Worm (Caenorhabditis elegans): ENCODE data around the gene fozi-1.

Gene fozi-1

DNA sequence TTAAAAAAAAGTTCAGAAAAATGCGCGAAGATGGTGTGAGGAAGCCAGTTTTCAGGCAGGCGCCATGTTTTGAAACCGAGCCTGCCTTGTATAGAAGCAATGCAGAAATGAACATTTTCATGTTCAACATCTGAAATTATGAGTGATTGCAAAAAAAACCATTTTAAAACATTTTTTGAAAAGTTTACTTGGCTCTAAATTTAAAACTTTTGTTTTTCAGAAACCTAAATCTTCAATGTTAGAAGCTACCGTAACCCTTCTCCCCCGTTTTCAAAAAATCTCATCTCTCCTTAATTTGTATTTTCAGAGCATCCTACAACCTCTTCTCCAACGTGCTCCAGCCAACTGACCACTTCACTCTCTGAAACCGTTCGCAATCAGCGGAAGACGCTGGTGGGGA lies at the start of gene fozi-1:
Gene fozi-1, plus strand, starts transcription at position 301 of the 400 bp plus-strand sequence.
- TF ChIP-seq nhr-28 (tag; optimal IDR thresholded peaks at IDR 0.05) (no peak), nhr-2 (tag; optimal IDR thresholded peaks at IDR 0.05) (no peak), ces-1 (GFP tag; optimal IDR thresholded peaks at IDR 0.05) (no peak), mep-1 (tag; optimal IDR thresholded peaks at IDR 0.05) (no peak), flh-1 (GFP tag; optimal IDR thresholded peaks at IDR 0.05) (no peak), tbx-8 (GFP tag; optimal IDR thresholded peaks at IDR 0.05) (no peak), blmp-1 (tag; optimal IDR thresholded peaks at IDR 0.05) (no peak), zip-8 (tag; optimal IDR thresholded peaks at IDR 0.05) (no peak), elt-3 (tag; optimal IDR thresholded peaks at IDR 0.05) (no peak), lin-13 (tag; optimal IDR thresholded peaks at IDR 0.05) (no peak), nhr-76 (tag; optimal IDR thresholded peaks at IDR 0.05) (no peak), drap-1 (GFP tag; optimal IDR thresholded peaks at IDR 0.05) (no peak), unc-120 (tag; optimal IDR thresholded peaks at IDR 0.05; ENCODE audit: poor library complexity, severe bottlenecking) (no peak)

DNA sequence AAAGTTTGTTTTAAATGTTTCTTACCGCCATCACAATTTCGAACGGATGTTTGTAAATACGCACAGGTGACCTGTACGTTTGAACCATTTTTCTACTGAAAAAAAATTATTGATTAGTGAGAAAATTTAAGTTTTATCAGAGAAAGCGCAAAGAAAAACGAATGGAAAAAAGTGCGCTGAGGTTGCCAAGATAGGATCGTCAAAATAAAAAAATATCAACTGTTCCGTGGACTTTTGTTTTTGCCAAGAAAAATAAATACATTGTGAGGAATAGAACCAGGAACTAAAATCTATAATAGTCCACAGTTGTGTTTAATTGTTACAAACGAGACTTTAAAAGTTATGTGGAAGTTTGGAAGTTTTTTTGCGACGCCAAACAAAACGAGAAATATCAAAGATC lies 45.4 kb upstream of the fozi-1 start, which contains the start of gene T23G5.2:
Gene T23G5.2, minus strand, starts transcription at position 101 of the 400 bp plus-strand sequence.
- TF ChIP-seq ceh-83 (GFP tag; optimal IDR thresholded peaks at IDR 0.05) (no peak), mep-1 (tag; optimal IDR thresholded peaks at IDR 0.05) (no peak), zip-8 (tag; optimal IDR thresholded peaks at IDR 0.05) (no peak), ceh-39 (tag; optimal IDR thresholded peaks at IDR 0.05) (no peak), sem-2 (GFP tag; optimal IDR thresholded peaks at IDR 0.05) (no peak)

DNA sequence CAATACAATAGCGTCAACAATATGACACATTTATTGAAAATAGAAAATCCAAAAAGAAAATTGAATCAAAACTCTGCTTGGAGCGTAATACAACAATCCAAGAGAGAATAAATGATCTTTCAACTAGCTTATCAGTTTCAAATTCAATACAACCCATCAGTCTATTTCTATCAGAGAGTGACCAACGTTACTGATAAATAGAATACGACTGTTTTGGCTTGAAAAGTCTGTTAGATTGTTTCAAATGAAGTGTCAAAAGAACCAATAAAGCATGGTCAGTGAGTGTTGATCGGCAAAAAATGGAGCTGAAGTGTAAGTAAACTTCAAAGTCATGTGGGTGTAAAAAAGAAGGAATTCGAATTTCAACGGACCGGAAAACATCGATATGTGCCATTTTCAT lies 44.0 kb upstream of the fozi-1 start:
- TF ChIP-seq ceh-43 (GFP tag; optimal IDR thresholded peaks at IDR 0.05) (no peak), sem-2 (GFP tag; optimal IDR thresholded peaks at IDR 0.05) (no peak), bed-3 (GFP tag; optimal IDR thresholded peaks at IDR 0.05) (no peak), cnd-1 (tag; optimal IDR thresholded peaks at IDR 0.05) (no peak), ces-1 (GFP tag; optimal IDR thresholded peaks at IDR 0.05) (no peak), pha-4 (tag; optimal IDR thresholded peaks at IDR 0.05) (no peak)

DNA sequence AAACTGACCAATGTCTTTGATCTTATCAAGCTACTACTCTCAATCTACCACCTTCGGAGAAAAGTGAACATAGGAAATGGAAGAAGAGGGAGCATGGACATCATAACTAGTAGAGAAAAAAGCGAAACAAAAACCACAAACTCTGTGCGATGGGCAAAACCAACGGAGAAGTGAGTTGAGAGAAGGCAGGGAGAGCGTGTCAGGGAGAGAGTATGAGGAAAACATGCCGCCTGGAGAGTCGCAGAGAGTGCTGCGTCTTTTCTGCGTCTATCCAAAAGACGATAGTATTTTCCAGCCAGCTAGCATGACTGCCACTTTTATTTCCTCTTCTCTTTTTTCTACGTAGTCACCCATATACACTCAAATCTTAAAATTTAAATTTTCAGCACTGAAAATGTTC lies 41.6 kb upstream of the fozi-1 start, which contains the start of gene saeg-2:
Gene saeg-2, plus strand, starts transcription at position 381 of the 400 bp plus-strand sequence.
- TF ChIP-seq ceh-43 (GFP tag; optimal IDR thresholded peaks at IDR 0.05): no peak
- TF ChIP-seq sem-2 (GFP tag; optimal IDR thresholded peaks at IDR 0.05): no peak
- no peak for TF ChIP-seq lin-32 (GFP tag; optimal IDR thresholded peaks at IDR 0.05)
- no peak for TF ChIP-seq drap-1 (GFP tag; optimal IDR thresholded peaks at IDR 0.05)
- no peak for TF ChIP-seq ceh-83 (GFP tag; optimal IDR thresholded peaks at IDR 0.05)
- TF ChIP-seq nhr-2 (tag; optimal IDR thresholded peaks at IDR 0.05): no peak
- TF ChIP-seq elt-3 (tag; optimal IDR thresholded peaks at IDR 0.05): no peak
- no peak for TF ChIP-seq blmp-1 (tag; optimal IDR thresholded peaks at IDR 0.05)
- TF ChIP-seq sptf-1 (tag; optimal IDR thresholded peaks at IDR 0.05): no peak
- no peak for TF ChIP-seq M03D4.4 (tag; optimal IDR thresholded peaks at IDR 0.05)
- no peak for TF ChIP-seq elt-1 (tag; optimal IDR thresholded peaks at IDR 0.05; ENCODE audit: borderline replicate concordance, insufficient read depth)
- TF ChIP-seq snpc-4 (tag; optimal IDR thresholded peaks at IDR 0.05): no peak
- no peak for TF ChIP-seq mab-5 (tag; optimal IDR thresholded peaks at IDR 0.05)
- no peak for TF ChIP-seq ztf-11 (tag; optimal IDR thresholded peaks at IDR 0.05)
- no peak for TF ChIP-seq ham-2 (GFP tag; optimal IDR thresholded peaks at IDR 0.05)
- no peak for TF ChIP-seq nhr-12 (tag; optimal IDR thresholded peaks at IDR 0.05)
- no peak for TF ChIP-seq flh-1 (GFP tag; optimal IDR thresholded peaks at IDR 0.05)
- TF ChIP-seq ces-1 (GFP tag; optimal IDR thresholded peaks at IDR 0.05): peak; percentile 27
- no peak for TF ChIP-seq nhr-28 (tag; optimal IDR thresholded peaks at IDR 0.05)
- TF ChIP-seq mls-2 (tag; optimal IDR thresholded peaks at IDR 0.05): no peak
- TF ChIP-seq zip-8 (tag; optimal IDR thresholded peaks at IDR 0.05): no peak
- TF ChIP-seq unc-120 (tag; optimal IDR thresholded peaks at IDR 0.05; ENCODE audit: poor library complexity, severe bottlenecking): peak; percentile 43
- TF ChIP-seq nhr-237 (tag; optimal IDR thresholded peaks at IDR 0.05): peak; percentile 20
- no peak for TF ChIP-seq hlh-1 (tag; optimal IDR thresholded peaks at IDR 0.05)
- peak; percentile 38 for TF ChIP-seq mep-1 (tag; optimal IDR thresholded peaks at IDR 0.05)

DNA sequence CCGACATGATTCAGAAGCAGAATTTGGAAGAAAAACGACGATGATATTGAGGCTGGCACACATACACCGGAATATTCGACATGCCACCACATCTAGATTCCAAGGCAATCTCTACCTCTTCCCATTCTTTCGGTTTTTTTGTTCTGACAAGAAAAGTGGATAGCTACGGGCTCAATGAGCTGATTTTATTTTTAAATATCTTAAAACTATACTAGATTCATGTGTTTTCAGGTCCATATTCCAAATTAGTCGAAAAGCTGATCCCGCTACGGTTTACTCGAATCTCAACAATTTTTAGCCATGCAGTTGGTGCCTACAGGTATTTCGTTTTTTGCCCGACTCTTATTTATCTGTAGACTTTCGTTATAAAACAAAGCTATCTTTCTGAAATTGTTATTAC lies 38.9 kb upstream of the fozi-1 start, which contains the start of gene dat-1:
Gene dat-1, plus strand, starts transcription at position 301 of the 400 bp plus-strand sequence.
- TF ChIP-seq mls-2 (tag; optimal IDR thresholded peaks at IDR 0.05) (no peak), nhr-28 (tag; optimal IDR thresholded peaks at IDR 0.05) (no peak), nhr-12 (tag; optimal IDR thresholded peaks at IDR 0.05) (no peak), ztf-11 (tag; optimal IDR thresholded peaks at IDR 0.05) (no peak), nhr-237 (tag; optimal IDR thresholded peaks at IDR 0.05) (no peak), M03D4.4 (tag; optimal IDR thresholded peaks at IDR 0.05) (no peak), unc-39 (tag; optimal IDR thresholded peaks at IDR 0.05) (no peak), tbx-8 (GFP tag; optimal IDR thresholded peaks at IDR 0.05) (no peak), ham-2 (GFP tag; optimal IDR thresholded peaks at IDR 0.05) (no peak)
